Worm (Caenorhabditis elegans) whole organism, L1 larva: ENCODE results near the gene dmsr-16.

Experiments used
- C16A3.4 ChIP-seq: fragments of 150-350 bp; optimal IDR thresholded peaks from 2 replicates; lab custom pipeline; 2014; ENCODE audit warnings: missing biosample characterization, missing genetic modification characterization
- F16B12.6 ChIP-seq: fragments of 150-350 bp; optimal IDR thresholded peaks from 2 replicates; lab custom pipeline; 2014; ENCODE audit warnings: missing biosample characterization, missing genetic modification characterization
- aha-1 ChIP-seq: fragments of 150-350 bp; optimal IDR thresholded peaks from 2 replicates; lab custom pipeline; 2014; ENCODE audit warnings: missing biosample characterization, missing genetic modification characterization
- blmp-1 ChIP-seq: fragments of 150-350 bp; optimal IDR thresholded peaks from 2 replicates; lab custom pipeline; 2014; ENCODE audit warnings: missing biosample characterization, missing genetic modification characterization
- ceh-8 ChIP-seq: fragments of 200-800 bp; sonication (Bioruptor generic); optimal IDR thresholded peaks from 2 replicates; lab custom pipeline; 2018; ENCODE audit warnings: mild to moderate bottlenecking, missing genetic modification characterization, moderate library complexity, missing compliant biosample characterization
- ceh-82 ChIP-seq, 3 experiments: fragments of 150-350 bp in 1 of 3; sonication (generic microtip) in 2 of 3; optimal IDR thresholded peaks; 2 replicates each; lab custom pipeline; 2014 to 2017; ENCODE audit warnings: missing biosample characterization in 3 of 3, missing genetic modification characterization in 3 of 3
- ces-1 ChIP-seq: fragments of 150-350 bp; optimal IDR thresholded peaks from 2 replicates; lab custom pipeline; 2014; ENCODE audit warnings: missing biosample characterization, missing genetic modification reagents, missing genetic modification characterization
- dpl-1 ChIP-seq, 3 experiments: fragments of 150-350 bp in 2 of 3; sonication (generic microtip) in 1 of 3; optimal IDR thresholded peaks; 2 replicates each; lab custom pipeline; 2014 to 2017; ENCODE audit warnings: missing biosample characterization in 3 of 3, missing genetic modification characterization in 3 of 3, missing genetic modification reagents in 3 of 3
- efl-1 ChIP-seq, 4 experiments: fragments of 150-350 bp; optimal IDR thresholded peaks in 3 of 4; peaks in 1 of 4; 1 replicate in 1 of 4; 2 replicates in 3 of 4; lab custom pipeline; 2014; ENCODE audit warnings: missing biosample characterization in 2 of 4, missing genetic modification characterization in 2 of 4, missing genetic modification reagents in 2 of 4
- egl-13 ChIP-seq: sonication (generic microtip); optimal IDR thresholded peaks from 2 replicates; lab custom pipeline; 2016; ENCODE audit warnings: missing genotype, missing genetic modification reagents, missing genetic modification characterization, missing compliant biosample characterization
- elt-2 ChIP-seq: sonication (generic microtip); optimal IDR thresholded peaks from 2 replicates; lab custom pipeline; 2016; ENCODE audit warnings: missing genetic modification characterization, mild to moderate bottlenecking, inconsistent platforms, missing compliant biosample characterization, missing genetic modification reagents
- ets-5 ChIP-seq: fragments of 200-800 bp; sonication (Bioruptor generic); IDR thresholded peaks from 2 replicates; pipeline ENCODE4 v1.3.6; 2022; ENCODE audit warnings: missing genetic modification characterization, missing compliant biosample characterization
- fkh-10 ChIP-seq: sonication (generic microtip); optimal IDR thresholded peaks from 2 replicates; lab custom pipeline; 2017; ENCODE audit warnings: missing biosample characterization, missing genetic modification reagents, missing genetic modification characterization
- fkh-8 ChIP-seq: sonication (generic microtip); optimal IDR thresholded peaks from 2 replicates; lab custom pipeline; 2016; ENCODE audit warnings: mild to moderate bottlenecking, missing genetic modification characterization, missing compliant biosample characterization
- hpl-2 ChIP-seq: fragments of 150-350 bp; optimal IDR thresholded peaks from 2 replicates; lab custom pipeline; 2014; ENCODE audit warnings: missing biosample characterization, missing genetic modification reagents, missing genetic modification characterization
- isw-1 ChIP-seq: fragments of 200-800 bp; sonication (Bioruptor generic); IDR thresholded peaks from 2 replicates; pipeline ENCODE4 v1.3.6; 2022; ENCODE audit warnings: missing genetic modification characterization, missing compliant biosample characterization
- lin-13 ChIP-seq: fragments of 150-350 bp; optimal IDR thresholded peaks from 2 replicates; lab custom pipeline; 2014; ENCODE audit warnings: missing biosample characterization, missing genetic modification reagents, missing genetic modification characterization
- lin-14 ChIP-seq: fragments of 200-800 bp; sonication (Bioruptor generic); optimal IDR thresholded peaks from 2 replicates; lab custom pipeline; 2018; ENCODE audit warnings: mild to moderate bottlenecking, missing genetic modification characterization, moderate library complexity, missing compliant biosample characterization
- lin-15B ChIP-seq: fragments of 150-350 bp; sonication (generic microtip); optimal IDR thresholded peaks from 3 replicates; lab custom pipeline; 2014; ENCODE audit warnings: missing biosample characterization, missing genetic modification characterization
- lin-35 ChIP-seq, 2 experiments: fragments of 150-350 bp; optimal IDR thresholded peaks; 2 replicates each; lab custom pipeline; 2014; ENCODE audit warnings: missing biosample characterization in 2 of 2, missing genetic modification characterization in 2 of 2, missing genetic modification reagents in 2 of 2
- lir-3 ChIP-seq: sonication (generic microtip); optimal IDR thresholded peaks from 2 replicates; lab custom pipeline; 2016; ENCODE audit warnings: mild to moderate bottlenecking, missing genetic modification characterization, moderate library complexity, missing compliant biosample characterization; ENCODE audit not compliant: poor library complexity
- lsy-2 ChIP-seq, 2 experiments: fragments of 150-350 bp; optimal IDR thresholded peaks; 2 replicates each; lab custom pipeline; 2014; ENCODE audit warnings: missing biosample characterization in 2 of 2, missing genetic modification characterization in 2 of 2
- mab-9 ChIP-seq: fragments of 200-800 bp; sonication (Bioruptor generic); IDR thresholded peaks from 2 replicates; pipeline ENCODE4 v1.3.6; 2022; ENCODE audit warnings: missing genetic modification reagents, missing genetic modification characterization, missing compliant biosample characterization
- nhr-12 ChIP-seq: sonication (generic microtip); optimal IDR thresholded peaks from 2 replicates; lab custom pipeline; 2017; ENCODE audit warnings: missing biosample characterization, missing genetic modification characterization
- nhr-20 ChIP-seq: sonication (generic microtip); optimal IDR thresholded peaks from 2 replicates; lab custom pipeline; 2016; ENCODE audit warnings: mild to moderate bottlenecking, missing genetic modification characterization, missing compliant biosample characterization
- nhr-237 ChIP-seq: fragments of 150-350 bp; optimal IDR thresholded peaks from 2 replicates; lab custom pipeline; 2014; ENCODE audit warnings: missing biosample characterization, missing genetic modification characterization
- nhr-71 ChIP-seq: sonication (generic microtip); optimal IDR thresholded peaks from 2 replicates; lab custom pipeline; 2016; ENCODE audit warnings: mild to moderate bottlenecking, missing genetic modification characterization, moderate library complexity, missing compliant biosample characterization
- nhr-85 ChIP-seq: sonication (generic microtip); peaks from one replicate; lab custom pipeline; 2016; ENCODE audit warnings: missing genetic modification characterization, inconsistent platforms, missing compliant biosample characterization
- pag-3 ChIP-seq: sonication (generic microtip); optimal IDR thresholded peaks from 2 replicates; lab custom pipeline; 2017; ENCODE audit warnings: missing genetic modification characterization, mild to moderate bottlenecking, missing compliant biosample characterization, antibody characterized with exemption, borderline replicate concordance; ENCODE audit not compliant: insufficient read depth
- rnt-1 ChIP-seq: sonication (generic microtip); optimal IDR thresholded peaks from 2 replicates; lab custom pipeline; 2016; ENCODE audit warnings: mild to moderate bottlenecking, missing genetic modification characterization, moderate library complexity, missing compliant biosample characterization
- tbx-2 ChIP-seq: sonication (generic microtip); optimal IDR thresholded peaks from 2 replicates; lab custom pipeline; 2016; ENCODE audit warnings: missing genetic modification characterization, missing compliant biosample characterization
- unc-62 ChIP-seq: fragments of 150-350 bp; optimal IDR thresholded peaks from 2 replicates; lab custom pipeline; 2014; ENCODE audit warnings: missing biosample characterization, missing genetic modification reagents, missing genetic modification characterization
- zip-4 ChIP-seq: fragments of 200-800 bp; sonication (Bioruptor generic); optimal IDR thresholded peaks from 2 replicates; lab custom pipeline; 2018; ENCODE audit warnings: mild to moderate bottlenecking, missing genetic modification characterization, moderate library complexity, missing compliant biosample characterization
- ztf-11 ChIP-seq, 2 experiments: sonication (generic microtip); optimal IDR thresholded peaks; 2 replicates each; lab custom pipeline; 2016 to 2017; ENCODE audit warnings: missing genetic modification characterization in 2 of 2, missing biosample characterization in 1 of 2, missing compliant biosample characterization in 1 of 2

dmsr-16 gene

DNA sequence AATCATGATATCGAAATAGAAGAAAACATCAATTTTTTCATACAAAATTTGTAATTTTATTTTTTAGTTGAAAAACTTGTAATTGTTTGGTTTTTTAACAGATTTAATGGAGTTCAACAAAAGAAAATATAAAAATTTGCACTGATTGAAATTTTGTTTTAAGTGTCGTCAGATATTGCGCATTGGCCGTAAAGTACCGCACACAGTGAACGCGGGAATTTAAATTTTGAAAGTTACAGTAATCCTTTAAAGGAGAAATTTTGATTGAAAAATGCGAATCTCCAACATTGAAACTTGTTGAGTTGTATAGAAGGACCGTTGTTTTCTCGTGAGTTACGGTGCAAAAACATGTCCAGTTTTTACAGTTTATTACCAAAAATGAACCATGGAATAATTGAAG lies 15.9 kb downstream of the dmsr-16 start:
- TF ChIP-seq lin-13 (no peak), ceh-8 (no peak), isw-1 (GFP tag; lab: Robert Waterston, UW) (no peak), nhr-20 (tag; lab: Kevin White, UChicago) (no peak), egl-13 (tag; lab: Kevin White, UChicago) (no peak), lin-35 (GFP tag; optimal IDR thresholded peaks at IDR 0.05; lab: Kevin White, UChicago) (peak; percentile 7 to 60), dpl-1 (GFP tag; optimal IDR thresholded peaks at IDR 0.05; lab: Kevin White, UChicago) (peak in 2 of 3 experiments; percentile 26 to 70), nhr-85 (tag; lab: Kevin White, UChicago) (no peak), rnt-1 (tag; lab: Kevin White, UChicago) (no peak), ceh-82 (tag; optimal IDR thresholded peaks at IDR 0.05; lab: Kevin White, UChicago) (no peak), nhr-237 (tag; lab: Kevin White, UChicago) (no peak), aha-1 (tag; lab: Kevin White, UChicago) (no peak), ztf-11 (tag; optimal IDR thresholded peaks at IDR 0.05; lab: Kevin White, UChicago) (no peak), lsy-2 (tag; optimal IDR thresholded peaks at IDR 0.05; lab: Kevin White, UChicago) (peak in 1 of 2 experiments; percentile 41), F16B12.6 (tag; lab: Kevin White, UChicago) (peak; percentile 31), elt-2 (tag; lab: Kevin White, UChicago) (no peak), efl-1 (optimal IDR thresholded peaks at IDR 0.05; lab: Kevin White, UChicago) (peak in 1 of 2 experiments; percentile 48), efl-1 (GFP tag; optimal IDR thresholded peaks at IDR 0.05 in 1 of 2; lab: Kevin White, UChicago) (peak; percentile 8 to 64), lin-14 (GFP tag; lab: Kevin White, UChicago) (no peak), blmp-1 (tag; lab: Kevin White, UChicago) (no peak), tbx-2 (tag; lab: Kevin White, UChicago) (no peak)

DNA sequence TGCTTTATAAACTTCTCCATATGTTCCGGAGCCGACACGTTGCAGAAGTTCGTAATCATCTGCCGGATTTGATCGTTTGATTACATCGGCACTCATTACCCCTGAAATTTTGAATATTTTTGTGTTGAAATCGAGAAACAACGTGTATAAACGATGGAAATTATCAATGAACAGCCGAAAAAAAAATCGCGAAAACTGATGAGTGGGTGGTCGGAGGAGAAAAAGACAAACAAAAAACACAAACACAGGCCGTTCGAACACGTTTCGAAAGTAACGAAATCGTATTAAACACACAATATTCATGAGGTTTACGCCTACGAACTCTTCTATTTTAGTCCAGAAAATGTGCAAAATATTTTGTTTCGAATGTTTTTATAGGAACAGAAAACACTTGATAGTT lies 16.3 kb downstream of the dmsr-16 start, which contains the start of gene gck-2:
gck-2 (minus strand) TSS at position 101 of the 400 bp plus-strand sequence.
- TF ChIP-seq zip-4: no peak
- no peak for TF ChIP-seq lin-14 (GFP tag; lab: Kevin White, UChicago)
- no peak for TF ChIP-seq ces-1 (GFP tag; lab: Kevin White, UChicago)
- TF ChIP-seq mab-9: no peak
- no peak for TF ChIP-seq unc-62 (GFP tag; lab: Kevin White, UChicago)
- TF ChIP-seq nhr-71 (tag; lab: Kevin White, UChicago): no peak
- no peak for TF ChIP-seq nhr-12 (tag; lab: Kevin White, UChicago)
- TF ChIP-seq lin-15B: no peak
- TF ChIP-seq lir-3 (tag; lab: Kevin White, UChicago): no peak
- no peak for TF ChIP-seq pag-3 (tag; lab: Kevin White, UChicago)
- TF ChIP-seq, all 84 proteins: peak for 0

DNA sequence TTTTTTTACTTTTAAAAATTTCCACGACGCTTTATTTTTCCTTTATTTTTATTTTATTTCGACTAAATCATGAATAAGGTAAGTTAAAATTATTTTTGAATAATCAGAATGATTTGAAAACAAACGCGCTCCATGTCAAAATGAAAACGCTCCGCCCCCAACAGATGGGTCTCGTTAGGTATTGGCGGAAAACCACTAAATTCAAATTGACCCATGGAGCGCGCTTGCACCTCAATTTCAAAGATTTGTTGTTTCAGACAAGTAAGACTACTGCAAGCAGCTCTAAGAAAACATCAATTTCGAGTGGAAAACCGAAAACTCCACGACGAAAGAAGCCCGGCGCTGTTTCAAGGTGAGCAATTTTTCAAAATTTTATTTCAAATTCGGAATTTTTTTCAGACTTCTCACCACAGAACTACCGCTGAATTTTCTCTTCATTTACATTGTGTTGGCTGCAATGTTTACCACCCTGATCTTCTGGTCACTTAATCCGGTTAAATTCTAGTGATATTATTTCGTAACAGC lies 20.9 kb downstream of the dmsr-16 start, which contains the start of gene ZC404.2:
ZC404.2 (plus strand) TSS at position 47 of the 525 bp plus-strand sequence.
- no peak for TF ChIP-seq fkh-10 (GFP tag; lab: Kevin White, UChicago)
- peak in 1 of 2 experiments; percentile 68 for TF ChIP-seq efl-1 (optimal IDR thresholded peaks at IDR 0.05; lab: Kevin White, UChicago)
- TF ChIP-seq efl-1 (GFP tag; optimal IDR thresholded peaks at IDR 0.05 in 1 of 2; lab: Kevin White, UChicago): peak; percentile 38 to 86
- TF ChIP-seq dpl-1 (GFP tag; optimal IDR thresholded peaks at IDR 0.05; lab: Kevin White, UChicago): peak in 1 of 3 experiments; percentile 43
- TF ChIP-seq ets-5 (GFP tag; lab: Robert Waterston, UW): no peak
- TF ChIP-seq isw-1 (GFP tag; lab: Robert Waterston, UW): no peak
- TF ChIP-seq C16A3.4 (tag; lab: Kevin White, UChicago): no peak
- no peak for TF ChIP-seq nhr-20 (tag; lab: Kevin White, UChicago)
- no peak for TF ChIP-seq fkh-8 (tag; lab: Kevin White, UChicago)
- peak in 1 of 2 experiments; percentile 30 for TF ChIP-seq lin-35 (GFP tag; optimal IDR thresholded peaks at IDR 0.05; lab: Kevin White, UChicago)
- TF ChIP-seq hpl-2 (GFP tag; lab: Kevin White, UChicago): no peak
